Worm (Caenorhabditis elegans) whole organism, midembryonic: ENCODE measurements around the gene lrpc-1.

Source experiments
- T22C8.4 ChIP-seq: fragments of 200-800 bp; sonication (Bioruptor generic); IDR thresholded peaks from 2 replicates; pipeline ENCODE4 v1.3.6; 2022; ENCODE audit warnings: missing genetic modification characterization, missing compliant biosample characterization
- cog-1 ChIP-seq: sonication (generic microtip); optimal IDR thresholded peaks from 2 replicates; lab custom pipeline; 2016; ENCODE audit warnings: missing genetic modification characterization, missing compliant biosample characterization
- flt-1 ChIP-seq: fragments of 200-800 bp; sonication (Bioruptor generic); IDR thresholded peaks from 2 replicates; pipeline ENCODE4 v1.3.6; 2022; ENCODE audit warnings: missing genetic modification characterization, missing compliant biosample characterization
- klf-2 ChIP-seq: fragments of 200-800 bp; sonication (Bioruptor generic); conservative IDR thresholded peaks from 2 replicates; pipeline ENCODE4 v1.3.6; 2022; ENCODE audit warnings: missing genetic modification reagents, missing genetic modification characterization, missing compliant biosample characterization
- med-1 ChIP-seq: sonication (generic microtip); optimal IDR thresholded peaks from 2 replicates; lab custom pipeline; 2017; ENCODE audit warnings: missing genetic modification characterization, mild to moderate bottlenecking, missing compliant biosample characterization, antibody characterized with exemption, missing genetic modification reagents; ENCODE audit not compliant: insufficient read depth
- ref-1 ChIP-seq: fragments of 200-800 bp; sonication (Bioruptor generic); conservative IDR thresholded peaks from 2 replicates; pipeline ENCODE4 v1.3.6; 2022; ENCODE audit warnings: missing genetic modification reagents, missing genetic modification characterization, missing compliant biosample characterization
- tab-1 ChIP-seq: fragments of 200-800 bp; sonication (Bioruptor generic); IDR thresholded peaks from 2 replicates; pipeline ENCODE4 v1.3.6; 2022; ENCODE audit warnings: missing genetic modification characterization, missing compliant biosample characterization
- ztf-23 ChIP-seq: fragments of 200-800 bp; sonication (Bioruptor generic); IDR thresholded peaks from 2 replicates; pipeline ENCODE4 v1.3.6; 2022; ENCODE audit warnings: missing genetic modification reagents, missing genetic modification characterization, missing compliant biosample characterization
- ztf-29 ChIP-seq: fragments of 200-800 bp; sonication (Bioruptor generic); IDR thresholded peaks from 2 replicates; pipeline ENCODE4 v1.3.6; 2022; ENCODE audit warnings: missing genetic modification reagents, missing genetic modification characterization, missing compliant biosample characterization

Gene lrpc-1

ce11 chrV:5613109-5613508 is at the start of gene lrpc-1:
Gene lrpc-1 (minus strand): TSS chrV:5613209.
- TF ChIP-seq ztf-23 (GFP tag; lab: Robert Waterston, UW) (0 out of 2 replicates have a peak, but pooled peaks have one; percentile 13), klf-2 (GFP tag; lab: Robert Waterston, UW) (no peak)

- TF ChIP-seq klf-2 (GFP tag; lab: Robert Waterston, UW) (no peak), ztf-29 (GFP tag; lab: Robert Waterston, UW) (no peak), tab-1 (GFP tag; lab: Robert Waterston, UW) (no peak), T22C8.4 (GFP tag; lab: Robert Waterston, UW) (no peak), flt-1 (GFP tag; lab: Robert Waterston, UW) (no peak), ref-1 (GFP tag; lab: Robert Waterston, UW) (no peak), med-1 (GFP tag; lab: Kevin White, UChicago) (no peak), ztf-23 (GFP tag; lab: Robert Waterston, UW) (no peak), cog-1 (no peak)
Observed at ce11 chrV:5660604-5661209, 47.7 kb upstream of the lrpc-1 start, which contains the start of the genes mut-14 and C14C11.2. Gene mut-14 (minus strand): TSS chrV:5660704. Gene C14C11.2 (plus strand): TSS chrV:5661159.

- TF ChIP-seq klf-2 (GFP tag; lab: Robert Waterston, UW) (no peak), flt-1 (GFP tag; lab: Robert Waterston, UW) (no peak), T22C8.4 (GFP tag; lab: Robert Waterston, UW) (no peak), cog-1 (no peak), med-1 (GFP tag; lab: Kevin White, UChicago) (no peak), ref-1 (GFP tag; lab: Robert Waterston, UW) (no peak), tab-1 (GFP tag; lab: Robert Waterston, UW) (no peak), ztf-23 (GFP tag; lab: Robert Waterston, UW) (no peak), ztf-29 (GFP tag; lab: Robert Waterston, UW) (no peak)
Observed at ce11 chrV:5653990-5654499, 41.0 kb upstream of the lrpc-1 start, which contains the start of gene hex-2. Gene hex-2 (plus strand): TSS chrV:5654449.

ce11 chrV:5651905-5652304 is 38.9 kb upstream of the lrpc-1 start:
- TF ChIP-seq med-1 (GFP tag; lab: Kevin White, UChicago): no peak
- no peak for TF ChIP-seq T22C8.4 (GFP tag; lab: Robert Waterston, UW)
- TF ChIP-seq ztf-29 (GFP tag; lab: Robert Waterston, UW): no peak
- no peak for TF ChIP-seq ztf-23 (GFP tag; lab: Robert Waterston, UW)
- no peak for TF ChIP-seq tab-1 (GFP tag; lab: Robert Waterston, UW)
- TF ChIP-seq flt-1 (GFP tag; lab: Robert Waterston, UW): no peak
- TF ChIP-seq klf-2 (GFP tag; lab: Robert Waterston, UW): no peak
- no peak for TF ChIP-seq ref-1 (GFP tag; lab: Robert Waterston, UW)
- no peak for TF ChIP-seq cog-1

ce11 chrV:5647359-5647758 is 34.4 kb upstream of the lrpc-1 start, which contains the start of gene C14C11.4:
Gene C14C11.4 (plus strand): TSS chrV:5647610.
- no peak for TF ChIP-seq cog-1
- no peak for TF ChIP-seq tab-1 (GFP tag; lab: Robert Waterston, UW)
- TF ChIP-seq ztf-29 (GFP tag; lab: Robert Waterston, UW): no peak
- no peak for TF ChIP-seq ref-1 (GFP tag; lab: Robert Waterston, UW)
- TF ChIP-seq med-1 (GFP tag; lab: Kevin White, UChicago): no peak
- TF ChIP-seq flt-1 (GFP tag; lab: Robert Waterston, UW): no peak
- no peak for TF ChIP-seq klf-2 (GFP tag; lab: Robert Waterston, UW)
- no peak for TF ChIP-seq T22C8.4 (GFP tag; lab: Robert Waterston, UW)
- TF ChIP-seq ztf-23 (GFP tag; lab: Robert Waterston, UW): no peak

ce11 chrV:5644171-5644570 is 31.2 kb upstream of the lrpc-1 start, which contains the start of gene srx-117:
Gene srx-117 (plus strand): TSS chrV:5644471.
- TF ChIP-seq ztf-29 (GFP tag; lab: Robert Waterston, UW) (no peak), T22C8.4 (GFP tag; lab: Robert Waterston, UW) (no peak), cog-1 (no peak), med-1 (GFP tag; lab: Kevin White, UChicago) (no peak), klf-2 (GFP tag; lab: Robert Waterston, UW) (no peak), ztf-23 (GFP tag; lab: Robert Waterston, UW) (no peak), flt-1 (GFP tag; lab: Robert Waterston, UW) (no peak), tab-1 (GFP tag; lab: Robert Waterston, UW) (no peak), ref-1 (GFP tag; lab: Robert Waterston, UW) (no peak)

- TF ChIP-seq ref-1 (GFP tag; lab: Robert Waterston, UW): no peak
Observed at ce11 chrV:5634445-5634844, 21.4 kb upstream of the lrpc-1 start.

ce11 chrV:5630792-5631191 is 17.8 kb upstream of the lrpc-1 start, which contains the start of gene acy-4:
Gene acy-4 (minus strand): TSS chrV:5630892.
- TF ChIP-seq med-1 (GFP tag; lab: Kevin White, UChicago) (no peak), tab-1 (GFP tag; lab: Robert Waterston, UW) (no peak), ref-1 (GFP tag; lab: Robert Waterston, UW) (no peak), klf-2 (GFP tag; lab: Robert Waterston, UW) (no peak)

ce11 chrV:5628014-5628413 is 15.0 kb upstream of the lrpc-1 start:
- TF ChIP-seq ztf-29 (GFP tag; lab: Robert Waterston, UW) (no peak), tab-1 (GFP tag; lab: Robert Waterston, UW) (no peak), ref-1 (GFP tag; lab: Robert Waterston, UW) (no peak), T22C8.4 (GFP tag; lab: Robert Waterston, UW) (no peak), flt-1 (GFP tag; lab: Robert Waterston, UW) (no peak), cog-1 (no peak), klf-2 (GFP tag; lab: Robert Waterston, UW) (no peak), med-1 (GFP tag; lab: Kevin White, UChicago) (no peak), ztf-23 (GFP tag; lab: Robert Waterston, UW) (no peak)
